Worm (Caenorhabditis elegans) whole organism, L4/young adult: Measurements from ENCODE around the gene T28A11.2.

Experiments used
- W03F9.2 ChIP-seq: fragments of 150-350 bp; optimal IDR thresholded peaks from 2 replicates; lab custom pipeline; 2014; ENCODE audit warnings: missing biosample characterization, missing genetic modification characterization
- him-1 ChIP-seq: sonication (generic microtip); optimal IDR thresholded peaks from 2 replicates; lab custom pipeline; 2016; ENCODE audit warnings: missing genotype, missing genetic modification reagents, missing genetic modification characterization, missing compliant biosample characterization

- TF ChIP-seq W03F9.2 (tag; lab: Kevin White, UChicago) (no peak), him-1 (tag; lab: Kevin White, UChicago) (no peak)
Observed at ce11 chrV:3320005-3320404, 39.8 kb downstream of the T28A11.2 start, which contains the start of gene F35F10.14.
